Fruit fly (Drosophila melanogaster): ENCODE measurements around the gene Cad96Ca.

Gene Cad96Ca

dm6 chr3R:25178521-25178920 lies 29.6 kb downstream of the Cad96Ca start (continued):
- TF ChIP-seq ranshi (GFP tag; IDR thresholded peaks at IDR 0.05) (peak; percentile 64; the same call in 1 of the 2 replicates), CG7271 (tag; optimal IDR thresholded peaks at IDR 0.05) (peak; percentile 51), Doc2 (GFP tag; IDR thresholded peaks at IDR 0.05) (peak; percentile 19; the same call in 1 of the 2 replicates), CG12744 (GFP tag; optimal IDR thresholded peaks at IDR 0.05) (peak; percentile 38), CG7839 (tag; optimal IDR thresholded peaks at IDR 0.05) (peak; percentile 75), CG12155 (GFP tag; optimal IDR thresholded peaks at IDR 0.05) (peak; percentile 71), CG17912 (GFP tag; optimal IDR thresholded peaks at IDR 0.05) (no peak), CG1529 (GFP tag; optimal IDR thresholded peaks at IDR 0.05) (peak; percentile 63), CG17328 (GFP tag; IDR thresholded peaks at IDR 0.05) (peak; percentile 92), CG12391 (tag; optimal IDR thresholded peaks at IDR 0.05) (peak; percentile 81), CG10654 (GFP tag; optimal IDR thresholded peaks at IDR 0.05) (no peak), chif (GFP tag; optimal IDR thresholded peaks at IDR 0.05) (peak; percentile 70 to 86), CG33557 (GFP tag; optimal IDR thresholded peaks at IDR 0.05) (peak; percentile 83), ken (GFP tag; IDR thresholded peaks at IDR 0.05) (peak; percentile 37; the same call in 1 of the 3 replicates), eve (GFP tag; optimal IDR thresholded peaks at IDR 0.05) (no peak), CG14667 (GFP tag; IDR thresholded peaks at IDR 0.05) (peak; percentile 47; the same call in 1 of the 2 replicates), ttk (GFP tag; IDR thresholded peaks at IDR 0.05) (peak; percentile 61; the same call in 1 of the 2 replicates), amos (GFP tag; IDR thresholded peaks at IDR 0.05; ENCODE audit: partially characterized antibody) (no peak), CG10959 (GFP tag; IDR thresholded peaks at IDR 0.05) (peak; percentile 50), CG2199 (GFP tag; IDR thresholded peaks at IDR 0.05) (no peak), CG2889 (GFP tag; IDR thresholded peaks at IDR 0.05) (peak; percentile 65; the same call in 2 of the 3 replicates), CG12942 (GFP tag; optimal IDR thresholded peaks at IDR 0.05) (peak; percentile 62), YL-1 (GFP tag; optimal IDR thresholded peaks at IDR 0.05) (no peak), CG14050 (GFP tag; IDR thresholded peaks at IDR 0.05) (no peak), bbx (GFP tag; IDR thresholded peaks at IDR 0.05; ENCODE audit: partially characterized antibody) (no peak), twi (tag; optimal IDR thresholded peaks at IDR 0.05) (peak; percentile 79), so (GFP tag; IDR thresholded peaks at IDR 0.05) (peak; percentile 78; the same call in 2 of the 3 replicates), schlank (tag; optimal IDR thresholded peaks at IDR 0.05) (no peak), CG11504 (tag; optimal IDR thresholded peaks at IDR 0.05) (peak; percentile 60), TFAM (GFP tag; optimal IDR thresholded peaks at IDR 0.05) (no peak), CG1233 (GFP tag; optimal IDR thresholded peaks at IDR 0.05) (peak; percentile 22), CG7987 (GFP tag; optimal IDR thresholded peaks at IDR 0.05) (no peak), CG7556 (GFP tag; optimal IDR thresholded peaks at IDR 0.05) (peak; percentile 32), klu (GFP tag; IDR thresholded peaks at IDR 0.05) (0 out of 2 replicates have a peak, but pooled peaks have one; percentile 12), CG2678 (tag; optimal IDR thresholded peaks at IDR 0.05) (peak; percentile 6), tgo (GFP tag; IDR thresholded peaks at IDR 0.05) (peak; percentile 56; the same call in 2 of the 3 replicates), dpn (GFP tag; optimal IDR thresholded peaks at IDR 0.05) (peak in 1 of 2 experiments; percentile 66), Gug (GFP tag; IDR thresholded peaks at IDR 0.05) (0 out of 4 replicates have a peak, but pooled peaks have one; percentile 15), zen (tag; optimal IDR thresholded peaks at IDR 0.05) (peak; percentile 51), Sox102F (GFP tag; optimal IDR thresholded peaks at IDR 0.05) (peak; percentile 72), CG8924 (tag; optimal IDR thresholded peaks at IDR 0.05) (peak; percentile 73), Poxn (GFP tag; IDR thresholded peaks at IDR 0.05) (no peak), bsh (GFP tag; optimal IDR thresholded peaks at IDR 0.05) (peak; percentile 25 to 86), Ada2b (GFP tag; IDR thresholded peaks at IDR 0.05) (peak; percentile 60), CG13424 (tag; optimal IDR thresholded peaks at IDR 0.05) (peak; percentile 68), CG14860 (GFP tag; IDR thresholded peaks at IDR 0.05; ENCODE audit: partially characterized antibody) (no peak), scrt (GFP tag; optimal IDR thresholded peaks at IDR 0.05) (peak; percentile 2), ind (GFP tag; optimal IDR thresholded peaks at IDR 0.05) (no peak), CG4328 (GFP tag; optimal IDR thresholded peaks at IDR 0.05) (no peak), phol (tag; optimal IDR thresholded peaks at IDR 0.05) (peak; percentile 53)
